Worm (Caenorhabditis elegans) whole organism, L3 larva: ENCODE results near the gene ugt-7.

Source experiments
- fos-1 ChIP-seq: fragments of 150-350 bp; optimal IDR thresholded peaks from 2 replicates; lab custom pipeline; 2014; ENCODE audit warnings: missing biosample characterization, missing genetic modification characterization
- hmg-11 ChIP-seq: sonication (generic microtip); optimal IDR thresholded peaks from 2 replicates; lab custom pipeline; 2016; ENCODE audit warnings: missing genetic modification characterization, missing compliant biosample characterization
- jun-1 ChIP-seq: fragments of 150-350 bp; optimal IDR thresholded peaks from 2 replicates; lab custom pipeline; 2014; ENCODE audit warnings: missing biosample characterization, missing genetic modification reagents, missing genetic modification characterization
- nhr-11 ChIP-seq: fragments of 150-350 bp; optimal IDR thresholded peaks from 2 replicates; lab custom pipeline; 2014; ENCODE audit warnings: missing biosample characterization, missing genetic modification characterization
- nhr-12 ChIP-seq: fragments of 150-350 bp; optimal IDR thresholded peaks from 2 replicates; lab custom pipeline; 2014; ENCODE audit warnings: missing biosample characterization, missing genetic modification characterization
- nhr-28 ChIP-seq: fragments of 150-350 bp; optimal IDR thresholded peaks from 2 replicates; lab custom pipeline; 2014; ENCODE audit warnings: missing biosample characterization, missing genetic modification characterization
- nhr-76 ChIP-seq: fragments of 150-350 bp; sonication (generic microtip); optimal IDR thresholded peaks from 5 replicates; lab custom pipeline; 2014; ENCODE audit warnings: missing biosample characterization, missing genetic modification characterization
- unc-39 ChIP-seq: sonication (generic microtip); optimal IDR thresholded peaks from 4 replicates; lab custom pipeline; 2017; ENCODE audit warnings: missing biosample characterization, missing genetic modification characterization
- zag-1 ChIP-seq: fragments of 150-350 bp; optimal IDR thresholded peaks from 2 replicates; lab custom pipeline; 2014; ENCODE audit warnings: missing biosample characterization, missing genetic modification characterization

- no peak for TF ChIP-seq nhr-28 (tag; lab: Kevin White, UChicago)
- no peak for TF ChIP-seq nhr-12
- no peak for TF ChIP-seq unc-39 (tag; lab: Kevin White, UChicago)
- no peak for TF ChIP-seq nhr-76
- TF ChIP-seq fos-1 (tag; lab: Kevin White, UChicago), result no peak
- TF ChIP-seq zag-1 (tag; lab: Kevin White, UChicago), result no peak
- TF ChIP-seq jun-1 (tag; lab: Kevin White, UChicago), result no peak
- no peak for TF ChIP-seq hmg-11 (tag; lab: Kevin White, UChicago)
- no peak for TF ChIP-seq nhr-11 (tag; lab: Kevin White, UChicago)
Measured at ce11 chrV:4964671-4965420, 35.5 kb downstream of the ugt-7 start.
